Fruit fly (Drosophila melanogaster) S2 (cell line): ENCODE results near the gene PDZ-GEF.

Experiments used
- CG8478 ChIP-seq: fragments of >200 bp; optimal IDR thresholded peaks from 2 replicates; lab custom pipeline; 2018
- CTCF ChIP-seq, 2 experiments: fragments of >200 bp; optimal IDR thresholded peaks; 2 replicates each; lab custom pipeline; 2018

dm6 chr2L:6372088-6372487, 48.5 kb downstream of the PDZ-GEF start, which contains the start of gene slam:
- TF ChIP-seq CG8478 (lab: Kevin White, UChicago) (no peak), CTCF (optimal IDR thresholded peaks at IDR 0.05; lab: Kevin White, UChicago) (no peak)
